Fruit fly (Drosophila melanogaster) whole organism, embryonic: Measurements from ENCODE around the gene CG46270.
A peak's percentile ranks its signal among the peaks of the same experiment; 100 is the strongest.

Source experiments
- Abd-B ChIP-seq: fragments of 200-800 bp; sonication (Bioruptor generic); optimal IDR thresholded peaks from 2 replicates; lab custom pipeline; 2018; ENCODE audit warnings: missing biosample characterization, mild to moderate bottlenecking, missing genetic modification characterization, moderate library complexity
- Adf1 ChIP-seq: fragments of 200-800 bp; sonication (Bioruptor generic); IDR thresholded peaks from 2 replicates; pipeline ENCODE4 v1.3.6; 2022; ENCODE audit warnings: missing biosample characterization, missing genetic modification characterization
- Awh ChIP-seq: fragments of 200-800 bp; sonication (Bioruptor generic); IDR thresholded peaks from 2 replicates; pipeline ENCODE4, ENCODE4 v1.3.6; 2022; ENCODE audit warnings: missing biosample characterization, missing genetic modification characterization
- Bteb2 ChIP-seq: fragments of 200-800 bp; sonication (Bioruptor generic); optimal IDR thresholded peaks from 2 replicates; lab custom pipeline; 2016; ENCODE audit warnings: missing biosample characterization, missing genetic modification characterization
- C15 ChIP-seq: fragments of 200-800 bp; sonication (Bioruptor generic); IDR thresholded peaks from 3 replicates; pipeline ENCODE4 v1.3.6; 2022; ENCODE audit warnings: missing biosample characterization, missing genetic modification characterization
- CG10209 ChIP-seq: fragments of 200-800 bp; sonication (Bioruptor generic); optimal IDR thresholded peaks from 3 replicates; lab custom pipeline; 2017; ENCODE audit warnings: missing biosample characterization, mild to moderate bottlenecking, missing genetic modification characterization, missing genetic modification reagents
- CG10654 ChIP-seq: fragments of 200-800 bp; sonication (Bioruptor generic); optimal IDR thresholded peaks from 2 replicates; lab custom pipeline; 2016; ENCODE audit warnings: missing biosample characterization, missing genetic modification characterization
- CG11504 ChIP-seq: fragments of 200-800 bp; sonication (Bioruptor generic); optimal IDR thresholded peaks from 3 replicates; lab custom pipeline; 2019; ENCODE audit warnings: missing biosample characterization, mild to moderate bottlenecking, missing genetic modification characterization, moderate library complexity
- CG12236 ChIP-seq: fragments of 200-800 bp; sonication (Bioruptor generic); optimal IDR thresholded peaks from 2 replicates; lab custom pipeline; 2016; ENCODE audit warnings: missing biosample characterization, missing genetic modification characterization
- CG12769 ChIP-seq: fragments of 200-800 bp; sonication (Bioruptor generic); optimal IDR thresholded peaks from 2 replicates; lab custom pipeline; 2019; ENCODE audit warnings: missing biosample characterization, mild to moderate bottlenecking, missing genetic modification characterization, moderate library complexity
- CG15479 ChIP-seq: fragments of 200-800 bp; sonication (Bioruptor generic); optimal IDR thresholded peaks from 3 replicates; lab custom pipeline; 2019; ENCODE audit warnings: missing biosample characterization, mild to moderate bottlenecking, missing genetic modification characterization, moderate library complexity
- CG16779 ChIP-seq: fragments of 200-800 bp; sonication (Bioruptor generic); IDR thresholded peaks from 2 replicates; pipeline ENCODE4 v1.3.6; 2022; ENCODE audit warnings: missing biosample characterization, missing genetic modification characterization
- CG17912 ChIP-seq: fragments of 200-800 bp; sonication (Bioruptor generic); optimal IDR thresholded peaks from 2 replicates; lab custom pipeline; 2018; ENCODE audit warnings: missing biosample characterization, mild to moderate bottlenecking, missing genetic modification characterization
- CG1792 ChIP-seq: fragments of 200-800 bp; sonication (Bioruptor generic); optimal IDR thresholded peaks from 2 replicates; lab custom pipeline; 2016; ENCODE audit warnings: missing biosample characterization, missing genetic modification characterization
- CG2116 ChIP-seq: fragments of 200-800 bp; sonication (Bioruptor generic); optimal IDR thresholded peaks from 3 replicates; lab custom pipeline; 2018; ENCODE audit warnings: missing biosample characterization, mild to moderate bottlenecking, missing genetic modification characterization
- CG34224 ChIP-seq: fragments of 200-800 bp; sonication (Bioruptor generic); IDR thresholded peaks from 3 replicates; pipeline ENCODE4 v1.3.6; 2022; ENCODE audit warnings: missing biosample characterization, missing genetic modification characterization; ENCODE audit not compliant: partially characterized antibody
- CG34422 ChIP-seq: fragments of 200-800 bp; sonication (Bioruptor generic); IDR thresholded peaks from 3 replicates; pipeline ENCODE4 v1.3.6; 2022; ENCODE audit warnings: missing biosample characterization, missing genetic modification characterization
- CG4730 ChIP-seq: fragments of 200-800 bp; sonication (Bioruptor generic); IDR thresholded peaks from 2 replicates; pipeline ENCODE4 v1.3.6; 2022; ENCODE audit warnings: missing biosample characterization, missing genetic modification characterization
- CG7271 ChIP-seq: fragments of 200-800 bp; sonication (Bioruptor generic); optimal IDR thresholded peaks from 2 replicates; lab custom pipeline; 2018; ENCODE audit warnings: missing biosample characterization, mild to moderate bottlenecking, missing genetic modification characterization, moderate library complexity
- CG7839 ChIP-seq: fragments of 200-800 bp; sonication (Bioruptor generic); optimal IDR thresholded peaks from 3 replicates; lab custom pipeline; 2018; ENCODE audit warnings: missing biosample characterization, mild to moderate bottlenecking, missing genetic modification characterization, moderate library complexity
- CG8089 ChIP-seq: fragments of 200-800 bp; sonication (Bioruptor generic); optimal IDR thresholded peaks from 3 replicates; lab custom pipeline; 2016; ENCODE audit warnings: missing biosample characterization, missing genetic modification characterization
- CG8388 ChIP-seq: fragments of 200-800 bp; sonication (Bioruptor generic); optimal IDR thresholded peaks from 2 replicates; lab custom pipeline; 2019; ENCODE audit warnings: missing biosample characterization, mild to moderate bottlenecking, missing genetic modification characterization, moderate library complexity
- CG9797 ChIP-seq: fragments of 200-800 bp; sonication (Bioruptor generic); optimal IDR thresholded peaks from 3 replicates; lab custom pipeline; 2018; ENCODE audit warnings: missing biosample characterization, mild to moderate bottlenecking, missing genetic modification characterization
- D ChIP-seq, 2 experiments: fragments of 200-800 bp in 1 of 2; fragments of >200 bp in 1 of 2; sonication (Bioruptor generic) in 1 of 2; optimal IDR thresholded peaks; 2 replicates in 1 of 2; 3 replicates in 1 of 2; lab custom pipeline; 2017; ENCODE audit warnings: mild to moderate bottlenecking in 1 of 2, missing biosample characterization in 1 of 2, missing genetic modification characterization in 1 of 2, missing genetic modification reagents in 1 of 2
- Deaf1 ChIP-seq: fragments of 200-800 bp; optimal IDR thresholded peaks from 3 replicates; lab custom pipeline; 2019; ENCODE audit warnings: missing biosample characterization, mild to moderate bottlenecking, missing genetic modification characterization, moderate library complexity
- Lhr ChIP-seq: fragments of 200-800 bp; sonication (Bioruptor generic); optimal IDR thresholded peaks from 3 replicates; lab custom pipeline; 2017; ENCODE audit warnings: mild to moderate bottlenecking, missing biosample characterization, missing genetic modification reagents, missing genetic modification characterization
- Med ChIP-seq: fragments of 200-800 bp; sonication (Bioruptor generic); peaks from one replicate; lab custom pipeline; 2016; ENCODE audit warnings: missing biosample characterization, missing genetic modification characterization, mild to moderate bottlenecking, inconsistent platforms, moderate library complexity
- NfI ChIP-seq: fragments of 200-800 bp; sonication (Bioruptor generic); optimal IDR thresholded peaks from 3 replicates; lab custom pipeline; 2018; ENCODE audit warnings: missing biosample characterization, mild to moderate bottlenecking, missing genetic modification characterization, moderate library complexity
- Opbp ChIP-seq: fragments of 200-800 bp; sonication (Bioruptor generic); IDR thresholded peaks from 3 replicates; pipeline ENCODE4 v1.3.6; 2022; ENCODE audit warnings: missing biosample characterization, missing genetic modification characterization; ENCODE audit not compliant: partially characterized antibody
- Sin3A ChIP-seq: fragments of >200 bp; optimal IDR thresholded peaks from 2 replicates; lab custom pipeline; 2018
- Tbp ChIP-seq: fragments of >200 bp; optimal IDR thresholded peaks from 2 replicates; lab custom pipeline; 2018; ENCODE audit warnings: missing biosample characterization, missing genetic modification characterization
- br ChIP-seq: fragments of >200 bp; optimal IDR thresholded peaks from 2 replicates; lab custom pipeline; 2017
- chif ChIP-seq, 2 experiments: fragments of 200-800 bp; sonication (Bioruptor generic); optimal IDR thresholded peaks; 3 replicates each; lab custom pipeline; 2016; ENCODE audit warnings: missing biosample characterization in 2 of 2, missing genetic modification characterization in 2 of 2
- da ChIP-seq: fragments of 200-800 bp; sonication (Bioruptor generic); optimal IDR thresholded peaks from 2 replicates; lab custom pipeline; 2016; ENCODE audit warnings: missing biosample characterization, missing genetic modification characterization
- eyg ChIP-seq: fragments of 200-800 bp; sonication (Bioruptor generic); optimal IDR thresholded peaks from 3 replicates; lab custom pipeline; 2016; ENCODE audit warnings: missing biosample characterization, missing genetic modification characterization
- ftz-f1 ChIP-seq: fragments of 200-800 bp; sonication (Bioruptor generic); optimal IDR thresholded peaks from 2 replicates; lab custom pipeline; 2016; ENCODE audit warnings: missing biosample characterization, missing genetic modification characterization
- gfzf ChIP-seq: fragments of 200-800 bp; sonication (Bioruptor generic); optimal IDR thresholded peaks from 2 replicates; lab custom pipeline; 2016; ENCODE audit warnings: missing biosample characterization, mild to moderate bottlenecking, missing genetic modification characterization, moderate library complexity
- grau ChIP-seq: fragments of 200-800 bp; optimal IDR thresholded peaks from 3 replicates; lab custom pipeline; 2019; ENCODE audit warnings: missing biosample characterization, mild to moderate bottlenecking, missing genetic modification characterization, moderate library complexity
- ken ChIP-seq: fragments of 200-800 bp; sonication (Bioruptor generic); IDR thresholded peaks from 3 replicates; pipeline ENCODE4 v1.3.6; 2022; ENCODE audit warnings: missing biosample characterization, missing genetic modification characterization
- klu ChIP-seq: fragments of 200-800 bp; sonication (Bioruptor generic); IDR thresholded peaks from 2 replicates; pipeline ENCODE4 v1.3.6; 2022; ENCODE audit warnings: missing biosample characterization, missing genetic modification characterization
- lmd ChIP-seq: fragments of 200-800 bp; sonication (Bioruptor generic); IDR thresholded peaks from 2 replicates; pipeline ENCODE4 v1.3.6; 2022; ENCODE audit warnings: missing biosample characterization, missing genetic modification characterization
- mld ChIP-seq: fragments of 200-800 bp; sonication (Bioruptor generic); IDR thresholded peaks from 3 replicates; pipeline ENCODE4 v1.3.6; 2022; ENCODE audit warnings: missing biosample characterization, missing genetic modification characterization; ENCODE audit not compliant: partially characterized antibody
- org-1 ChIP-seq: fragments of 200-800 bp; sonication (Bioruptor generic); optimal IDR thresholded peaks from 2 replicates; lab custom pipeline; 2017; ENCODE audit warnings: missing biosample characterization, missing genetic modification characterization
- schlank ChIP-seq: fragments of 200-800 bp; sonication (Bioruptor generic); optimal IDR thresholded peaks from 2 replicates; lab custom pipeline; 2018; ENCODE audit warnings: missing biosample characterization, mild to moderate bottlenecking, missing genetic modification characterization
- seq ChIP-seq: fragments of 200-800 bp; sonication (Bioruptor generic); IDR thresholded peaks from 2 replicates; pipeline ENCODE4 v1.3.6; 2022; ENCODE audit warnings: missing biosample characterization, missing genetic modification characterization
- shn ChIP-seq: fragments of 200-800 bp; sonication (Bioruptor generic); optimal IDR thresholded peaks from 3 replicates; lab custom pipeline; 2016; ENCODE audit warnings: missing biosample characterization, missing genetic modification characterization
- sisA ChIP-seq: fragments of 200-800 bp; sonication (Bioruptor generic); IDR thresholded peaks from 2 replicates; pipeline ENCODE4 v1.3.6; 2022; ENCODE audit warnings: missing biosample characterization, missing genetic modification characterization
- unc-4 ChIP-seq: fragments of 200-800 bp; sonication (Bioruptor generic); IDR thresholded peaks from 2 replicates; pipeline ENCODE4 v1.3.6; 2022; ENCODE audit warnings: missing biosample characterization, missing genetic modification characterization; ENCODE audit not compliant: partially characterized antibody
- usp ChIP-seq: fragments of >200 bp; optimal IDR thresholded peaks from 2 replicates; lab custom pipeline; 2017; ENCODE audit warnings: missing biosample characterization, missing genetic modification characterization
- vfl ChIP-seq: fragments of 200-800 bp; sonication (Bioruptor generic); optimal IDR thresholded peaks from 2 replicates; lab custom pipeline; 2016; ENCODE audit warnings: missing biosample characterization, missing genetic modification characterization

CG46270 gene

dm6 chr3R:10393654-10394367, 34.4 kb downstream of the CG46270 start (continued):
- TF ChIP-seq C15 (GFP tag; lab: Robert Waterston, UW) (no peak), ken (GFP tag; lab: Robert Waterston, UW) (peak; percentile 66; the same call in 2 of the 3 replicates), CG17912 (GFP tag; lab: Kevin White, UChicago) (no peak), shn (GFP tag; lab: Kevin White, UChicago) (peak; percentile 43), CG4730 (GFP tag; lab: Robert Waterston, UW) (peak; percentile 75), Adf1 (GFP tag; lab: Robert Waterston, UW) (peak; percentile 49), da (peak; percentile 24), CG11504 (tag; lab: Kevin White, UChicago) (peak; percentile 86), CG7839 (tag; lab: Kevin White, UChicago) (peak; percentile 89), CG9797 (no peak), CG10209 (GFP tag; lab: Kevin White, UChicago) (peak; percentile 85), eyg (GFP tag; lab: Kevin White, UChicago) (peak; percentile 43), usp (GFP tag; lab: Kevin White, UChicago) (no peak), CG15479 (GFP tag; lab: Kevin White, UChicago) (no peak), Opbp (no peak), schlank (tag; lab: Kevin White, UChicago) (peak; percentile 29), ftz-f1 (GFP tag; lab: Kevin White, UChicago) (peak; percentile 87), CG10654 (GFP tag; lab: Kevin White, UChicago) (peak; percentile 73), Abd-B (GFP tag; lab: Kevin White, UChicago) (peak; percentile 77), br (lab: Kevin White, UChicago) (no peak), unc-4 (GFP tag; lab: Robert Waterston, UW) (no peak), chif (GFP tag; optimal IDR thresholded peaks at IDR 0.05; lab: Kevin White, UChicago) (peak; percentile 68 to 80), CG7271 (tag; lab: Kevin White, UChicago) (no peak), CG12236 (peak; percentile 64), CG34224 (no peak), gfzf (GFP tag; lab: Kevin White, UChicago) (no peak), CG2116 (peak; percentile 49), Lhr (GFP tag; lab: Kevin White, UChicago) (peak; percentile 7), Deaf1 (tag; lab: Kevin White, UChicago) (peak; percentile 54), CG16779 (GFP tag; lab: Robert Waterston, UW) (peak; percentile 16; the same call in 1 of the 2 replicates), CG1792 (GFP tag; lab: Kevin White, UChicago) (peak; percentile 69), vfl (GFP tag; lab: Kevin White, UChicago) (no peak), Tbp (GFP tag; lab: Kevin White, UChicago) (no peak), mld (GFP tag; lab: Robert Waterston, UW) (no peak), org-1 (peak; percentile 80), D (optimal IDR thresholded peaks at IDR 0.05; lab: Kevin White, UChicago) (no peak), D (GFP tag; optimal IDR thresholded peaks at IDR 0.05; lab: Kevin White, UChicago) (peak; percentile 45), Sin3A (lab: Kevin White, UChicago) (no peak), sisA (GFP tag; lab: Robert Waterston, UW) (peak; percentile 71), lmd (GFP tag; lab: Robert Waterston, UW) (peak; percentile 88; the same call in 1 of the 2 replicates), CG34422 (GFP tag; lab: Robert Waterston, UW) (peak; percentile 90; the same call in 2 of the 3 replicates), CG8089 (GFP tag; lab: Kevin White, UChicago) (peak; percentile 63), Bteb2 (peak; percentile 79), NfI (peak; percentile 87), CG12769 (tag; lab: Kevin White, UChicago) (peak; percentile 93), CG8388 (GFP tag; lab: Kevin White, UChicago) (peak; percentile 73), Awh (GFP tag; lab: Robert Waterston, UW) (peak; percentile 82), grau (peak; percentile 85), Med (GFP tag; lab: Kevin White, UChicago) (peak; percentile 93), seq (GFP tag; lab: Robert Waterston, UW) (peak; percentile 93), klu (GFP tag; lab: Robert Waterston, UW) (no peak)
